Fruit fly (Drosophila melanogaster): ENCODE measurements around the gene bdwf.

The bdwf gene

DNA sequence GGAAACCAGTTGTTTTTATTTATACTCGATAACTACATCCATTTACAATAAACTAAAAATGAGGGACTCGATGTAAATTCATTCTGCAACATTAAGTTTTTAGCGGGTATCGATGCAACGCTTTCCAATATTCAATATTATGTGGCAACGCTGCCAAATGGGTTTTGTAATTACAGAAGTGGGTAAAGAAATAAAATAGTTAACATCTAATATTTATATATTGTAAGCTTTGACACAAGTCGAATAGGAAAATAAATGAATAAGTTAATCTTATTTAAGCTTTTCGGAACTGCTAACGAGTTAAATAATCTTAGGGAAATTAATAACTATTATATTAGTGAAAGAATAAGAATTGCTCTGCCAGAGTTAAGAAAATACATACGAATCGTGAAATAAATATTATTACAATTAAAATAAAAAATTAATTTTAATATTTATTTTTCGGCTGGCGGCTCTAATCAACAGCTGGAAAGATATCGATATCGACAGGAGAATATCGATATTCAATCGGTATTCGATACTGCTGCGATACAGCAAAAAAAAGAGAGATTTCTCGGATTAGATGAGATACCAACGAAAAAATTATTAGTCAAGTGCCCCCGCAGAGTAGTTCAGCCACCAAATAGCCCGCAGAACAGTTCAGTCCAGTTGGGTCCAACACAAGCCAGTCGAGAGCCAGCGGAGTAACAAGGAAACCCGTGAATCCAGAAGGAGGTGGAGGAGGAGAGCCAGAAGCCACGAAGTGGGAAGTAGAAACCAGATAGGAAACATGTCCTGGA lies 42.3 kb upstream of the bdwf start, which contains the start of gene GckIII (continued):
- TF ChIP-seq caup (GFP tag; optimal IDR thresholded peaks at IDR 0.05; ENCODE audit: severe bottlenecking) (no peak), kay (GFP tag; optimal IDR thresholded peaks at IDR 0.05) (no peak), Pdp1 (GFP tag; optimal IDR thresholded peaks at IDR 0.05) (peak in 1 of 2 experiments; percentile 11), croc (GFP tag; conservative IDR thresholded peaks at IDR 0.05) (no peak), CoRest (tag; optimal IDR thresholded peaks at IDR 0.05) (peak; percentile 5), phol (tag; optimal IDR thresholded peaks at IDR 0.05) (peak; percentile 19), CG17568 (GFP tag; optimal IDR thresholded peaks at IDR 0.05) (no peak), Sry-β (GFP tag; optimal IDR thresholded peaks at IDR 0.05) (peak; percentile 5), CG6254 (GFP tag; optimal IDR thresholded peaks at IDR 0.05) (no peak), sug (tag; optimal IDR thresholded peaks at IDR 0.05) (no peak), CG8478 (optimal IDR thresholded peaks at IDR 0.05) (no peak), dpn (GFP tag; optimal IDR thresholded peaks at IDR 0.05) (no peak), Nf-YB (GFP tag; optimal IDR thresholded peaks at IDR 0.05) (no peak), CG10979 (tag; optimal IDR thresholded peaks at IDR 0.05) (peak; percentile 2), CG11695 (GFP tag; IDR thresholded peaks at IDR 0.05) (no peak), CG30403 (GFP tag; optimal IDR thresholded peaks at IDR 0.05) (no peak), Tbp (GFP tag; optimal IDR thresholded peaks at IDR 0.05) (no peak), sqz (GFP tag; optimal IDR thresholded peaks at IDR 0.05) (no peak), Xbp1 (GFP tag; optimal IDR thresholded peaks at IDR 0.05) (no peak), CG2712 (tag; optimal IDR thresholded peaks at IDR 0.05) (peak; percentile 42), Dll (GFP tag; IDR thresholded peaks at IDR 0.05; ENCODE audit: partially characterized antibody) (peak; percentile 89), CG4282 (GFP tag; optimal IDR thresholded peaks at IDR 0.05) (no peak), hkb (optimal IDR thresholded peaks at IDR 0.05) (no peak), hkb (GFP tag; IDR thresholded peaks at IDR 0.05) (no peak), lbe (GFP tag; optimal IDR thresholded peaks at IDR 0.05) (no peak), Hr78 (GFP tag; optimal IDR thresholded peaks at IDR 0.05) (no peak), trem (tag; optimal IDR thresholded peaks at IDR 0.05) (peak; percentile 76), Dp (GFP tag; optimal IDR thresholded peaks at IDR 0.05) (peak; percentile 51), CG13287 (GFP tag; IDR thresholded peaks at IDR 0.05; ENCODE audit: partially characterized antibody) (peak; percentile 87), inv (GFP tag; IDR thresholded peaks at IDR 0.05; ENCODE audit: partially characterized antibody) (peak; percentile 70), PHDP (tag; optimal IDR thresholded peaks at IDR 0.05) (no peak), MESR4 (GFP tag; optimal IDR thresholded peaks at IDR 0.05) (peak; percentile 89), fd64A (GFP tag; optimal IDR thresholded peaks at IDR 0.05) (no peak), E2f2 (GFP tag; IDR thresholded peaks at IDR 0.05) (peak; percentile 51; the same call in 1 of the 2 replicates), Xrp1 (GFP tag; IDR thresholded peaks at IDR 0.05) (peak; percentile 12), nerfin-2 (GFP tag; IDR thresholded peaks at IDR 0.05; ENCODE audit: partially characterized antibody) (peak; percentile 57), schlank (tag; optimal IDR thresholded peaks at IDR 0.05) (no peak), disco-r (GFP tag; optimal IDR thresholded peaks at IDR 0.05) (no peak), toy (GFP tag; IDR thresholded peaks at IDR 0.05) (no peak), CG42726 (GFP tag; IDR thresholded peaks at IDR 0.05; ENCODE audit: partially characterized antibody) (peak; percentile 73; the same call in 1 of the 2 replicates), crol (GFP tag; IDR thresholded peaks at IDR 0.05) (no peak), lilli (GFP tag; optimal IDR thresholded peaks at IDR 0.05) (no peak), bbx (GFP tag; IDR thresholded peaks at IDR 0.05; ENCODE audit: partially characterized antibody) (peak; percentile 86), gsb (GFP tag; IDR thresholded peaks at IDR 0.05) (no peak), ab (GFP tag; optimal IDR thresholded peaks at IDR 0.05) (no peak), unc-4 (GFP tag; IDR thresholded peaks at IDR 0.05; ENCODE audit: partially characterized antibody) (peak; percentile 91), CG5953 (GFP tag; IDR thresholded peaks at IDR 0.05) (no peak), ato (GFP tag; IDR thresholded peaks at IDR 0.05; ENCODE audit: partially characterized antibody) (peak; percentile 37)
